Worm (Caenorhabditis elegans) whole organism, young adult: ENCODE data around the gene ugt-36.

ENCODE experiments used
- B0261.1 ChIP-seq: sonication (generic microtip); optimal IDR thresholded peaks from 2 replicates; lab custom pipeline; 2016; ENCODE audit warnings: mild to moderate bottlenecking, missing genetic modification characterization, moderate library complexity, missing compliant biosample characterization
- F23B12.7 ChIP-seq: sonication (generic microtip); optimal IDR thresholded peaks from 2 replicates; lab custom pipeline; 2017; ENCODE audit warnings: missing genetic modification characterization, mild to moderate bottlenecking, missing compliant biosample characterization, antibody characterized with exemption, moderate library complexity; ENCODE audit not compliant: insufficient read depth
- F37B4.10 ChIP-seq: fragments of 200-800 bp; sonication (Bioruptor generic); IDR thresholded peaks from 2 replicates; pipeline ENCODE4 v1.3.6; 2022; ENCODE audit warnings: missing genetic modification characterization, missing compliant biosample characterization
- F57C9.4 ChIP-seq: sonication (generic microtip); optimal IDR thresholded peaks from 2 replicates; lab custom pipeline; 2017; ENCODE audit warnings: mild to moderate bottlenecking, missing genetic modification characterization, missing compliant biosample characterization
- K11D2.4 ChIP-seq: fragments of 200-800 bp; sonication (Bioruptor generic); IDR thresholded peaks from 2 replicates; pipeline ENCODE4 v1.3.6; 2022; ENCODE audit warnings: missing genetic modification reagents, missing genetic modification characterization, missing compliant biosample characterization
- T26A5.8 ChIP-seq: sonication (generic microtip); optimal IDR thresholded peaks from 2 replicates; lab custom pipeline; 2016; ENCODE audit warnings: missing genetic modification characterization, missing compliant biosample characterization
- Y53F4B.3 ChIP-seq: fragments of 200-800 bp; sonication (Bioruptor generic); IDR thresholded peaks from 2 replicates; pipeline ENCODE4 v1.3.6; 2022; ENCODE audit warnings: missing genetic modification reagents, missing genetic modification characterization, missing compliant biosample characterization
- Y53G8AR.9 ChIP-seq: fragments of 200-800 bp; sonication (Bioruptor generic); conservative IDR thresholded peaks from 2 replicates; pipeline ENCODE4 v1.3.6; 2022; ENCODE audit warnings: missing genetic modification reagents, missing genetic modification characterization, missing compliant biosample characterization
- Y79H2A.3 ChIP-seq: fragments of 200-800 bp; sonication (Bioruptor generic); conservative IDR thresholded peaks from 2 replicates; pipeline ENCODE4 v1.3.6; 2022; ENCODE audit warnings: missing genetic modification reagents, missing genetic modification characterization, missing compliant biosample characterization
- attf-3 ChIP-seq: fragments of 200-800 bp; sonication (Bioruptor generic); conservative IDR thresholded peaks from 2 replicates; pipeline ENCODE4 v1.3.6; 2022; ENCODE audit warnings: missing genetic modification reagents, missing genetic modification characterization, missing compliant biosample characterization
- attf-6 ChIP-seq: fragments of 200-800 bp; sonication (Bioruptor generic); IDR thresholded peaks from 2 replicates; pipeline ENCODE4 v1.3.6; 2022; ENCODE audit warnings: missing genetic modification reagents, missing genetic modification characterization, missing compliant biosample characterization
- cebp-1 ChIP-seq, 2 experiments: fragments of 200-800 bp in 1 of 2; sonication (Bioruptor generic) in 1 of 2; sonication (generic microtip) in 1 of 2; IDR thresholded peaks in 1 of 2; optimal IDR thresholded peaks in 1 of 2; 2 replicates each; pipeline versions ENCODE4 v1.3.6 to Lab custom; 2017 to 2022; ENCODE audit warnings: missing compliant biosample characterization in 2 of 2, missing genetic modification characterization in 2 of 2, mild to moderate bottlenecking in 1 of 2, missing genetic modification reagents in 1 of 2, moderate library complexity in 1 of 2
- cebp-2 ChIP-seq: fragments of 200-800 bp; sonication (Bioruptor generic); IDR thresholded peaks from 2 replicates; pipeline ENCODE4 v1.3.6; 2022; ENCODE audit warnings: missing genetic modification characterization, missing compliant biosample characterization
- ceh-40 ChIP-seq: fragments of 200-800 bp; sonication (Bioruptor generic); IDR thresholded peaks from 2 replicates; pipeline ENCODE4 v1.3.6; 2022; ENCODE audit warnings: missing genetic modification characterization, missing compliant biosample characterization
- dox-1 ChIP-seq: fragments of 200-800 bp; sonication (Bioruptor generic); IDR thresholded peaks from 2 replicates; pipeline ENCODE4 v1.3.6; 2022; ENCODE audit warnings: missing genetic modification reagents, missing genetic modification characterization, missing compliant biosample characterization
- efl-1 ChIP-seq: fragments of 150-350 bp; optimal IDR thresholded peaks from 2 replicates; lab custom pipeline; 2014; ENCODE audit warnings: missing biosample characterization, missing genetic modification reagents, missing genetic modification characterization
- egl-44 ChIP-seq: fragments of 200-800 bp; sonication (Bioruptor generic); IDR thresholded peaks from 2 replicates; pipeline ENCODE4 v1.3.6; 2022; ENCODE audit warnings: missing genetic modification reagents, missing genetic modification characterization, missing compliant biosample characterization
- ekl-4 ChIP-seq: fragments of 200-800 bp; sonication (Bioruptor generic); IDR thresholded peaks from 2 replicates; pipeline ENCODE4 v1.3.6; 2022; ENCODE audit warnings: missing genetic modification reagents, missing genetic modification characterization, missing compliant biosample characterization
- ets-4 ChIP-seq: fragments of 200-800 bp; sonication (Bioruptor generic); optimal IDR thresholded peaks from 2 replicates; lab custom pipeline; 2018; ENCODE audit warnings: mild to moderate bottlenecking, missing genetic modification characterization, missing compliant biosample characterization
- hrde-1 ChIP-seq: sonication (generic microtip); optimal IDR thresholded peaks from 2 replicates; lab custom pipeline; 2016; ENCODE audit warnings: missing genetic modification characterization, mild to moderate bottlenecking, missing compliant biosample characterization, moderate library complexity, missing genotype, missing genetic modification reagents, borderline replicate concordance
- lin-40 ChIP-seq: sonication (generic microtip); optimal IDR thresholded peaks from 2 replicates; lab custom pipeline; 2016; ENCODE audit warnings: missing genetic modification characterization, mild to moderate bottlenecking, missing compliant biosample characterization, missing genotype, missing genetic modification reagents
- lin-54 ChIP-seq: fragments of 200-800 bp; sonication (Bioruptor generic); optimal IDR thresholded peaks from 2 replicates; lab custom pipeline; 2018; ENCODE audit warnings: mild to moderate bottlenecking, missing genetic modification characterization, missing compliant biosample characterization
- lsy-27 ChIP-seq: sonication (generic microtip); optimal IDR thresholded peaks from 2 replicates; lab custom pipeline; 2017; ENCODE audit warnings: missing genetic modification characterization, mild to moderate bottlenecking, missing compliant biosample characterization, antibody characterized with exemption, missing genotype, borderline replicate concordance; ENCODE audit not compliant: insufficient read depth
- nfya-2 ChIP-seq: fragments of 200-800 bp; sonication (Bioruptor generic); IDR thresholded peaks from 2 replicates; pipeline ENCODE4 v1.3.6; 2022; ENCODE audit warnings: missing genetic modification reagents, missing genetic modification characterization, missing compliant biosample characterization
- nhr-120 ChIP-seq: fragments of 200-800 bp; sonication (Bioruptor generic); IDR thresholded peaks from 2 replicates; pipeline ENCODE4 v1.3.6; 2022; ENCODE audit warnings: missing genetic modification characterization, missing compliant biosample characterization
- nhr-179 ChIP-seq: sonication (generic microtip); optimal IDR thresholded peaks from 2 replicates; lab custom pipeline; 2016; ENCODE audit warnings: mild to moderate bottlenecking, missing genetic modification characterization, missing compliant biosample characterization
- pbrm-1 ChIP-seq: fragments of 200-800 bp; sonication (Bioruptor generic); IDR thresholded peaks from 2 replicates; pipeline ENCODE4 v1.3.6; 2022; ENCODE audit warnings: missing genetic modification reagents, missing genetic modification characterization, missing compliant biosample characterization
- rpc-1 ChIP-seq, 2 experiments: fragments of 150-350 bp in 1 of 2; sonication (generic microtip) in 1 of 2; optimal IDR thresholded peaks; 2 replicates each; lab custom pipeline; 2014 to 2018; ENCODE audit warnings: missing biosample characterization in 1 of 2, missing genetic modification characterization in 1 of 2, missing genetic modification reagents in 1 of 2, missing genotype in 1 of 2
- snpc-4 ChIP-seq, 5 experiments: fragments of 150-350 bp in 1 of 5; sonication (generic microtip) in 4 of 5; optimal IDR thresholded peaks; 2 replicates each; lab custom pipeline; 2014 to 2018; ENCODE audit warnings: missing genetic modification characterization in 5 of 5, missing biosample characterization in 3 of 5, antibody characterized with exemption in 2 of 5, mild to moderate bottlenecking in 2 of 5, missing compliant biosample characterization in 2 of 5, missing genotype in 2 of 5, moderate library complexity in 2 of 5, missing genetic modification reagents in 1 of 5
- somi-1 ChIP-seq: fragments of 200-800 bp; sonication (Bioruptor generic); optimal IDR thresholded peaks from 2 replicates; lab custom pipeline; 2018; ENCODE audit warnings: mild to moderate bottlenecking, missing genetic modification characterization, missing compliant biosample characterization
- tlf-1 ChIP-seq: fragments of 200-800 bp; sonication (Bioruptor generic); optimal IDR thresholded peaks from 2 replicates; lab custom pipeline; 2018; ENCODE audit warnings: mild to moderate bottlenecking, missing genetic modification characterization, missing compliant biosample characterization
- unc-62 ChIP-seq: fragments of 150-350 bp; optimal IDR thresholded peaks from 2 replicates; lab custom pipeline; 2014; ENCODE audit warnings: missing biosample characterization, missing genetic modification reagents, missing genetic modification characterization
- ztf-18 ChIP-seq: sonication (generic microtip); optimal IDR thresholded peaks from 2 replicates; lab custom pipeline; 2016; ENCODE audit warnings: missing genotype, mild to moderate bottlenecking, missing genetic modification characterization, missing compliant biosample characterization
- ztf-25 ChIP-seq: fragments of 200-800 bp; sonication (Bioruptor generic); IDR thresholded peaks from 2 replicates; pipeline ENCODE4 v1.3.6; 2022; ENCODE audit warnings: missing genetic modification reagents, missing genetic modification characterization, missing compliant biosample characterization
- ztf-6 ChIP-seq: fragments of 200-800 bp; sonication (Bioruptor generic); IDR thresholded peaks from 2 replicates; pipeline ENCODE4 v1.3.6; 2022; ENCODE audit warnings: missing genetic modification reagents, missing genetic modification characterization, missing compliant biosample characterization

Gene ugt-36

ce11 chrV:7142661-7143060, 24.1 kb upstream of the ugt-36 start (continued):
- TF ChIP-seq somi-1 (GFP tag; lab: Kevin White, UChicago) (no peak), Y79H2A.3 (GFP tag; lab: Robert Waterston, UW) (no peak), nfya-2 (GFP tag; lab: Robert Waterston, UW) (no peak), pbrm-1 (GFP tag; lab: Robert Waterston, UW) (peak; percentile 92), Y53F4B.3 (GFP tag; lab: Robert Waterston, UW) (no peak), F23B12.7 (tag; lab: Kevin White, UChicago) (no peak), nhr-179 (tag; lab: Kevin White, UChicago) (no peak), nhr-120 (GFP tag; lab: Robert Waterston, UW) (no peak), lin-40 (no peak), Y53G8AR.9 (no peak; the same call in 1 of the 2 replicates), ets-4 (GFP tag; lab: Kevin White, UChicago) (no peak), attf-3 (GFP tag; lab: Robert Waterston, UW) (0 out of 2 replicates have a peak, but pooled peaks have one; percentile 29), ztf-6 (GFP tag; lab: Robert Waterston, UW) (no peak), cebp-2 (GFP tag; lab: Robert Waterston, UW) (0 out of 2 replicates have a peak, but pooled peaks have one; percentile 27), tlf-1 (peak; percentile 46), egl-44 (no peak), unc-62 (GFP tag; lab: Kevin White, UChicago) (no peak)

ce11 chrV:7145250-7145850, 21.5 kb upstream of the ugt-36 start, which contains the start of gene ugt-37:
Gene ugt-37 (minus strand): TSS chrV:7145318.
- TF ChIP-seq lsy-27, result no peak
- TF ChIP-seq ztf-25 (GFP tag; lab: Robert Waterston, UW), result no peak
- no peak for TF ChIP-seq egl-44
- no peak for TF ChIP-seq cebp-1 (GFP tag; IDR thresholded peaks at IDR 0.05; lab: Robert Waterston, UW)
- TF ChIP-seq cebp-1 (tag; optimal IDR thresholded peaks at IDR 0.05; lab: Kevin White, UChicago), result no peak
- TF ChIP-seq dox-1, result no peak
- TF ChIP-seq attf-6, result no peak
- no peak for TF ChIP-seq K11D2.4
- TF ChIP-seq lin-40, result no peak
- TF ChIP-seq ekl-4, result no peak
- no peak for TF ChIP-seq F57C9.4

- TF ChIP-seq T26A5.8, result no peak
- no peak for TF ChIP-seq ceh-40 (GFP tag; lab: Robert Waterston, UW)
- TF ChIP-seq hrde-1 (tag; lab: Kevin White, UChicago), result no peak
- TF ChIP-seq F37B4.10 (GFP tag; lab: Robert Waterston, UW), result no peak
- TF ChIP-seq B0261.1 (tag; lab: Kevin White, UChicago), result no peak
- TF ChIP-seq Y53F4B.3 (GFP tag; lab: Robert Waterston, UW), result no peak
- no peak for TF ChIP-seq snpc-4 (GFP tag; optimal IDR thresholded peaks at IDR 0.05; lab: Kevin White, UChicago)
- no peak for TF ChIP-seq snpc-4 (tag; optimal IDR thresholded peaks at IDR 0.05; lab: Kevin White, UChicago)
- no peak for TF ChIP-seq efl-1
- no peak for TF ChIP-seq lin-54 (GFP tag; lab: Kevin White, UChicago)
- no peak for TF ChIP-seq rpc-1 (optimal IDR thresholded peaks at IDR 0.05; lab: Kevin White, UChicago)
- no peak for TF ChIP-seq rpc-1 (tag; optimal IDR thresholded peaks at IDR 0.05; lab: Kevin White, UChicago)
- TF ChIP-seq ztf-18 (tag; lab: Kevin White, UChicago), result no peak
Measured at ce11 chrV:7147370-7147769, 19.4 kb upstream of the ugt-36 start, which contains the start of gene ugt-38. Gene ugt-38 (minus strand): TSS chrV:7147470.
